Worm (Caenorhabditis elegans): ENCODE measurements around the gene chil-25.

- TF ChIP-seq ceh-13 (GFP tag; optimal IDR thresholded peaks at IDR 0.05) (no peak), ama-1 (optimal IDR thresholded peaks at IDR 0.05) (no peak), flt-1 (GFP tag; IDR thresholded peaks at IDR 0.05) (no peak), tra-4 (tag; optimal IDR thresholded peaks at IDR 0.05) (no peak), ceh-36 (tag; optimal IDR thresholded peaks at IDR 0.05) (no peak), aly-1 (tag; optimal IDR thresholded peaks at IDR 0.05) (no peak), pes-1 (GFP tag; IDR thresholded peaks at IDR 0.05) (no peak), hmbx-1 (tag; optimal IDR thresholded peaks at IDR 0.05) (no peak)
These were observed 49.4 kb upstream of the chil-25 start, which contains the start of gene mex-6 for ce11 chrII:9523539-9524224.

Measured in whole organism, early embryonic.